Fruit fly (Drosophila melanogaster) whole organism, embryonic: Measurements from ENCODE around the gene pod1.

Source experiments
- C15 ChIP-seq: fragments of 200-800 bp; sonication (Bioruptor generic); IDR thresholded peaks from 3 replicates; pipeline ENCODE4 v1.3.6; 2022; ENCODE audit warnings: missing biosample characterization, missing genetic modification characterization
- CG11695 ChIP-seq: fragments of 200-800 bp; sonication (Bioruptor generic); IDR thresholded peaks from 3 replicates; pipeline ENCODE4 v1.3.6; 2022; ENCODE audit warnings: missing biosample characterization, missing genetic modification characterization
- CG14050 ChIP-seq: fragments of 200-800 bp; sonication (Bioruptor generic); IDR thresholded peaks from 3 replicates; pipeline ENCODE4 v1.3.6; 2022; ENCODE audit warnings: missing biosample characterization, missing genetic modification characterization
- CG14965 ChIP-seq: fragments of 200-800 bp; sonication (Bioruptor generic); optimal IDR thresholded peaks from 2 replicates; lab custom pipeline; 2016; ENCODE audit warnings: missing biosample characterization, missing genetic modification characterization, borderline replicate concordance
- CG17361 ChIP-seq: fragments of 200-800 bp; sonication (Bioruptor generic); IDR thresholded peaks from 3 replicates; pipeline ENCODE4 v1.3.6; 2022; ENCODE audit warnings: missing biosample characterization, missing genetic modification characterization
- CG17385 ChIP-seq: fragments of 200-800 bp; sonication (Bioruptor generic); optimal IDR thresholded peaks from 3 replicates; lab custom pipeline; 2018; ENCODE audit warnings: missing biosample characterization, mild to moderate bottlenecking, missing genetic modification characterization
- CG2678 ChIP-seq: fragments of 200-800 bp; sonication (Bioruptor generic); optimal IDR thresholded peaks from 3 replicates; lab custom pipeline; 2019; ENCODE audit warnings: missing biosample characterization, mild to moderate bottlenecking, missing genetic modification characterization, moderate library complexity
- CG2889 ChIP-seq: fragments of 200-800 bp; sonication (Bioruptor generic); IDR thresholded peaks from 3 replicates; pipeline ENCODE4 v1.3.6; 2022; ENCODE audit warnings: missing biosample characterization, missing genetic modification characterization
- CG30431 ChIP-seq: fragments of 200-800 bp; sonication (Bioruptor generic); optimal IDR thresholded peaks from 2 replicates; lab custom pipeline; 2017; ENCODE audit warnings: missing biosample characterization, missing genetic modification characterization
- CG33557 ChIP-seq: fragments of 200-800 bp; sonication (Bioruptor generic); optimal IDR thresholded peaks from 2 replicates; lab custom pipeline; 2019; ENCODE audit warnings: missing biosample characterization, mild to moderate bottlenecking, missing genetic modification characterization, moderate library complexity
- CG34422 ChIP-seq: fragments of 200-800 bp; sonication (Bioruptor generic); IDR thresholded peaks from 3 replicates; pipeline ENCODE4 v1.3.6; 2022; ENCODE audit warnings: missing biosample characterization, missing genetic modification characterization
- CG4360 ChIP-seq: fragments of 200-800 bp; sonication (Bioruptor generic); IDR thresholded peaks from 2 replicates; pipeline ENCODE4 v1.3.6; 2022; ENCODE audit warnings: missing biosample characterization, missing genetic modification characterization
- CG6689 ChIP-seq: fragments of 200-800 bp; sonication (Bioruptor generic); IDR thresholded peaks from 2 replicates; pipeline ENCODE4 v1.3.6; 2022; ENCODE audit warnings: missing biosample characterization, missing genetic modification characterization
- CG7745 ChIP-seq: fragments of 200-800 bp; sonication (Bioruptor generic); optimal IDR thresholded peaks from 2 replicates; lab custom pipeline; 2018; ENCODE audit warnings: missing biosample characterization, mild to moderate bottlenecking, missing genetic modification characterization, moderate library complexity
- CG7928 ChIP-seq: fragments of 200-800 bp; sonication (Bioruptor generic); optimal IDR thresholded peaks from 2 replicates; lab custom pipeline; 2017; ENCODE audit warnings: missing biosample characterization, mild to moderate bottlenecking, missing genetic modification characterization
- CG8281 ChIP-seq: fragments of 200-800 bp; sonication (Bioruptor generic); optimal IDR thresholded peaks from 2 replicates; lab custom pipeline; 2018; ENCODE audit warnings: missing biosample characterization, mild to moderate bottlenecking, missing genetic modification characterization, moderate library complexity
- CG9215 ChIP-seq: fragments of 200-800 bp; sonication (Bioruptor generic); IDR thresholded peaks from 2 replicates; pipeline ENCODE4 v1.3.6; 2022; ENCODE audit warnings: missing biosample characterization, missing genetic modification characterization
- CG9437 ChIP-seq: fragments of 200-800 bp; sonication (Bioruptor generic); optimal IDR thresholded peaks from 2 replicates; lab custom pipeline; 2018; ENCODE audit warnings: missing biosample characterization, mild to moderate bottlenecking, missing genetic modification characterization
- CG9817 ChIP-seq: fragments of 200-800 bp; sonication (Bioruptor generic); optimal IDR thresholded peaks from 2 replicates; lab custom pipeline; 2018; ENCODE audit warnings: missing biosample characterization, mild to moderate bottlenecking, missing genetic modification characterization, moderate library complexity
- D19A ChIP-seq: fragments of 200-800 bp; optimal IDR thresholded peaks from 3 replicates; lab custom pipeline; 2019; ENCODE audit warnings: missing biosample characterization, mild to moderate bottlenecking, missing genetic modification characterization, moderate library complexity
- Dip2 ChIP-seq: fragments of 200-800 bp; sonication (Bioruptor generic); IDR thresholded peaks from 2 replicates; pipeline ENCODE4 v1.3.6; 2022; ENCODE audit warnings: missing biosample characterization, missing genetic modification characterization
- ERR ChIP-seq: fragments of 200-800 bp; sonication (Bioruptor generic); optimal IDR thresholded peaks from 2 replicates; lab custom pipeline; 2016; ENCODE audit warnings: missing biosample characterization, missing genetic modification characterization
- Elba2 ChIP-seq: fragments of 200-800 bp; sonication (Bioruptor generic); optimal IDR thresholded peaks from 3 replicates; lab custom pipeline; 2016; ENCODE audit warnings: missing biosample characterization, missing genetic modification characterization
- H15 ChIP-seq: fragments of 200-800 bp; sonication (Bioruptor generic); IDR thresholded peaks from 3 replicates; pipeline ENCODE4 v1.3.6; 2022; ENCODE audit warnings: missing biosample characterization, missing genetic modification characterization
- HmgD ChIP-seq: fragments of 200-800 bp; sonication (Bioruptor generic); optimal IDR thresholded peaks from 3 replicates; lab custom pipeline; 2016; ENCODE audit warnings: missing biosample characterization, missing genetic modification characterization
- Hr3 ChIP-seq: fragments of 200-800 bp; sonication (Bioruptor generic); optimal IDR thresholded peaks from 3 replicates; lab custom pipeline; 2016; ENCODE audit warnings: missing biosample characterization, missing genetic modification characterization
- MBD-R2 ChIP-seq: fragments of 200-800 bp; sonication (Bioruptor generic); IDR thresholded peaks from 2 replicates; pipeline ENCODE4 v1.3.6; 2022; ENCODE audit warnings: missing biosample characterization, missing genetic modification characterization
- MESR4 ChIP-seq: fragments of 200-800 bp; sonication (Bioruptor generic); optimal IDR thresholded peaks from 2 replicates; lab custom pipeline; 2018; ENCODE audit warnings: missing biosample characterization, mild to moderate bottlenecking, missing genetic modification characterization, moderate library complexity
- NK7.1 ChIP-seq: fragments of 200-800 bp; sonication (Bioruptor generic); optimal IDR thresholded peaks from 3 replicates; lab custom pipeline; 2016; ENCODE audit warnings: missing biosample characterization, missing genetic modification characterization
- NfI ChIP-seq: fragments of 200-800 bp; sonication (Bioruptor generic); optimal IDR thresholded peaks from 3 replicates; lab custom pipeline; 2018; ENCODE audit warnings: missing biosample characterization, mild to moderate bottlenecking, missing genetic modification characterization, moderate library complexity
- PHDP ChIP-seq: fragments of 200-800 bp; sonication (Bioruptor generic); optimal IDR thresholded peaks from 3 replicates; lab custom pipeline; 2018; ENCODE audit warnings: missing biosample characterization, mild to moderate bottlenecking, missing genetic modification characterization, moderate library complexity
- Ravus ChIP-seq: fragments of 200-800 bp; sonication (Bioruptor generic); IDR thresholded peaks from 2 replicates; pipeline ENCODE4 v1.3.6; 2022; ENCODE audit warnings: missing biosample characterization, missing genetic modification characterization
- abd-A ChIP-seq: fragments of 200-800 bp; sonication (Bioruptor generic); optimal IDR thresholded peaks from 3 replicates; lab custom pipeline; 2019; ENCODE audit warnings: missing biosample characterization, mild to moderate bottlenecking, missing genetic modification characterization, moderate library complexity
- ash1 ChIP-seq: fragments of 200-800 bp; sonication (Bioruptor generic); optimal IDR thresholded peaks from 2 replicates; lab custom pipeline; 2018; ENCODE audit warnings: missing biosample characterization, mild to moderate bottlenecking, missing genetic modification characterization
- cad ChIP-seq: fragments of >200 bp; optimal IDR thresholded peaks from 2 replicates; lab custom pipeline; 2017; ENCODE audit warnings: missing biosample characterization, missing genetic modification characterization
- croc ChIP-seq: fragments of 200-800 bp; sonication (Bioruptor generic); conservative IDR thresholded peaks from 3 replicates; pipeline ENCODE4 v1.3.6; 2022; ENCODE audit warnings: missing biosample characterization, missing genetic modification characterization
- dati ChIP-seq: fragments of 200-800 bp; sonication (Bioruptor generic); IDR thresholded peaks from 2 replicates; pipeline ENCODE4 v1.3.6; 2022; ENCODE audit warnings: missing biosample characterization, missing genetic modification characterization
- fd102C ChIP-seq: fragments of 200-800 bp; sonication (Bioruptor generic); optimal IDR thresholded peaks from 2 replicates; lab custom pipeline; 2018; ENCODE audit warnings: missing biosample characterization, mild to moderate bottlenecking, missing genetic modification characterization, moderate library complexity
- gcm2 ChIP-seq: fragments of 200-800 bp; sonication (Bioruptor generic); optimal IDR thresholded peaks from 2 replicates; lab custom pipeline; 2016; ENCODE audit warnings: missing biosample characterization, missing genetic modification characterization
- grau ChIP-seq: fragments of 200-800 bp; optimal IDR thresholded peaks from 3 replicates; lab custom pipeline; 2019; ENCODE audit warnings: missing biosample characterization, mild to moderate bottlenecking, missing genetic modification characterization, moderate library complexity
- jigr1 ChIP-seq: fragments of 200-800 bp; sonication (Bioruptor generic); IDR thresholded peaks from 3 replicates; pipeline ENCODE4 v1.3.6; 2022; ENCODE audit warnings: missing biosample characterization, missing genetic modification characterization
- ken ChIP-seq: fragments of 200-800 bp; sonication (Bioruptor generic); IDR thresholded peaks from 3 replicates; pipeline ENCODE4 v1.3.6; 2022; ENCODE audit warnings: missing biosample characterization, missing genetic modification characterization
- lmd ChIP-seq: fragments of 200-800 bp; sonication (Bioruptor generic); IDR thresholded peaks from 2 replicates; pipeline ENCODE4 v1.3.6; 2022; ENCODE audit warnings: missing biosample characterization, missing genetic modification characterization
- mirr ChIP-seq: fragments of 200-800 bp; sonication (Bioruptor generic); optimal IDR thresholded peaks from 3 replicates; lab custom pipeline; 2018; ENCODE audit warnings: missing biosample characterization, mild to moderate bottlenecking, missing genetic modification characterization
- nerfin-2 ChIP-seq: fragments of 200-800 bp; sonication (Bioruptor generic); IDR thresholded peaks from 2 replicates; pipeline ENCODE4 v1.3.6; 2022; ENCODE audit warnings: missing biosample characterization, missing genetic modification characterization; ENCODE audit not compliant: partially characterized antibody
- onecut ChIP-seq: fragments of 200-800 bp; sonication (Bioruptor generic); IDR thresholded peaks from 2 replicates; pipeline ENCODE4 v1.3.6; 2022; ENCODE audit warnings: missing biosample characterization, missing genetic modification characterization
- pb ChIP-seq: fragments of 200-800 bp; sonication (Bioruptor generic); optimal IDR thresholded peaks from 3 replicates; lab custom pipeline; 2016; ENCODE audit warnings: missing biosample characterization, missing genetic modification characterization
- pho ChIP-seq: fragments of 200-800 bp; sonication (Bioruptor generic); optimal IDR thresholded peaks from 2 replicates; lab custom pipeline; 2016; ENCODE audit warnings: missing biosample characterization, missing genetic modification characterization
- sens ChIP-seq: fragments of 200-800 bp; sonication (Bioruptor generic); peaks from one replicate; lab custom pipeline; 2016; ENCODE audit warnings: missing biosample characterization, missing genetic modification characterization
- sr ChIP-seq: fragments of 200-800 bp; sonication (Bioruptor generic); IDR thresholded peaks from 3 replicates; pipeline ENCODE4 v1.3.6; 2022; ENCODE audit warnings: missing biosample characterization, missing genetic modification characterization
- twi ChIP-seq: fragments of 200-800 bp; optimal IDR thresholded peaks from 2 replicates; lab custom pipeline; 2019; ENCODE audit warnings: missing biosample characterization, mild to moderate bottlenecking, missing genetic modification characterization, moderate library complexity
- wdn ChIP-seq: fragments of 200-800 bp; sonication (Bioruptor generic); IDR thresholded peaks from 2 replicates; pipeline ENCODE4 v1.3.6; 2022; ENCODE audit warnings: missing biosample characterization, missing genetic modification characterization

pod1 gene

dm6 chrX:6794190-6794589 lies 9.3 kb upstream of the pod1 start (continued):
- TF ChIP-seq wdn (GFP tag; lab: Robert Waterston, UW) = peak; percentile 72
- no peak for TF ChIP-seq CG7745
- TF ChIP-seq Ravus (GFP tag; lab: Robert Waterston, UW) = peak; percentile 63
- TF ChIP-seq MBD-R2 (GFP tag; lab: Robert Waterston, UW) = peak; percentile 48; the same call in 1 of the 2 replicates
- TF ChIP-seq mirr (GFP tag; lab: Kevin White, UChicago) = peak; percentile 57
- TF ChIP-seq nerfin-2 (GFP tag; lab: Robert Waterston, UW) = no peak
- peak; percentile 69 for TF ChIP-seq pho
- peak; percentile 48; the same call in 1 of the 3 replicates for TF ChIP-seq C15
- TF ChIP-seq CG9215 (GFP tag; lab: Robert Waterston, UW) = peak; percentile 65
- TF ChIP-seq CG34422 (GFP tag; lab: Robert Waterston, UW) = peak; percentile 87
- no peak for TF ChIP-seq fd102C (GFP tag; lab: Kevin White, UChicago)
- TF ChIP-seq CG14050 (GFP tag; lab: Robert Waterston, UW) = peak; percentile 87
- TF ChIP-seq CG2678 = peak; percentile 87
- peak; percentile 87 for TF ChIP-seq ken (GFP tag; lab: Robert Waterston, UW)
- TF ChIP-seq PHDP (tag; lab: Kevin White, UChicago) = peak; percentile 84
- peak; percentile 75 for TF ChIP-seq CG30431 (GFP tag; lab: Kevin White, UChicago)
- no peak for TF ChIP-seq CG33557 (GFP tag; lab: Kevin White, UChicago)
- peak; percentile 64 for TF ChIP-seq CG9437 (GFP tag; lab: Kevin White, UChicago)
- TF ChIP-seq CG11695 = peak; percentile 83; the same call in 2 of the 3 replicates
- peak; percentile 81 for TF ChIP-seq grau
- peak; percentile 33; the same call in 1 of the 3 replicates for TF ChIP-seq croc (GFP tag; lab: Robert Waterston, UW)
- TF ChIP-seq sr (GFP tag; lab: Robert Waterston, UW) = peak; percentile 44; the same call in 1 of the 3 replicates
- TF ChIP-seq Dip2 (GFP tag; lab: Robert Waterston, UW) = no peak
- TF ChIP-seq pb = peak; percentile 73
- TF ChIP-seq ERR = peak; percentile 46
- peak; percentile 77 for TF ChIP-seq onecut
- peak; percentile 62 for TF ChIP-seq HmgD (GFP tag; lab: Kevin White, UChicago)
- TF ChIP-seq NK7.1 = peak; percentile 46
- TF ChIP-seq sens (GFP tag; lab: Kevin White, UChicago) = peak; percentile 95
- TF ChIP-seq Hr3 = peak; percentile 65
- TF ChIP-seq CG7928 (GFP tag; lab: Kevin White, UChicago) = peak; percentile 36
- no peak for TF ChIP-seq cad (GFP tag; lab: Kevin White, UChicago)
- peak; percentile 70 for TF ChIP-seq H15 (GFP tag; lab: Robert Waterston, UW)
- peak; percentile 86 for TF ChIP-seq NfI (GFP tag; lab: Kevin White, UChicago)
- peak; percentile 80 for TF ChIP-seq CG6689
- peak; percentile 8 for TF ChIP-seq CG14965 (GFP tag; lab: Kevin White, UChicago)
- peak; percentile 61; the same call in 2 of the 3 replicates for TF ChIP-seq jigr1 (GFP tag; lab: Robert Waterston, UW)
- TF ChIP-seq Elba2 (GFP tag; lab: Kevin White, UChicago) = no peak
- TF ChIP-seq ash1 = no peak
- TF ChIP-seq CG9817 (tag; lab: Kevin White, UChicago) = peak; percentile 78
- peak; percentile 13 for TF ChIP-seq MESR4
- TF ChIP-seq CG17361 (GFP tag; lab: Robert Waterston, UW) = peak; percentile 61
- peak; percentile 80 for TF ChIP-seq CG17385 (GFP tag; lab: Kevin White, UChicago)
- TF ChIP-seq CG4360 (GFP tag; lab: Robert Waterston, UW) = peak; percentile 58; the same call in 1 of the 2 replicates
- TF ChIP-seq CG8281 (tag; lab: Kevin White, UChicago) = peak; percentile 77
- peak; percentile 75 for TF ChIP-seq dati
- peak; percentile 77 for TF ChIP-seq gcm2 (GFP tag; lab: Kevin White, UChicago)
- peak; percentile 60 for TF ChIP-seq D19A (tag; lab: Kevin White, UChicago)
- TF ChIP-seq lmd = peak; percentile 88
- peak; percentile 75; the same call in 2 of the 3 replicates for TF ChIP-seq CG2889
- no peak for TF ChIP-seq abd-A (tag; lab: Kevin White, UChicago)
- TF ChIP-seq twi (tag; lab: Kevin White, UChicago) = no peak
